Fruit fly (Drosophila melanogaster) whole organism, prepupa: Measurements from ENCODE around the gene axo.
A peak's percentile ranks its signal among the peaks of the same experiment; 100 is the strongest.

Experiments used
- Blimp-1 ChIP-seq: fragments of 200-800 bp; sonication (Bioruptor generic); optimal IDR thresholded peaks from 3 replicates; lab custom pipeline; 2017; ENCODE audit warnings: missing biosample characterization, missing genetic modification characterization, mild to moderate bottlenecking, moderate library complexity, missing genetic modification reagents
- CG10631 ChIP-seq: fragments of 200-800 bp; sonication (Bioruptor generic); optimal IDR thresholded peaks from 2 replicates; lab custom pipeline; 2016; ENCODE audit warnings: missing biosample characterization, missing genetic modification characterization
- CG11294 ChIP-seq: fragments of 200-800 bp; sonication (Bioruptor generic); IDR thresholded peaks from 2 replicates; pipeline ENCODE4 v1.3.6; 2022; ENCODE audit warnings: missing biosample characterization, missing genetic modification characterization
- CG11762 ChIP-seq: fragments of 200-800 bp; sonication (Bioruptor generic); optimal IDR thresholded peaks from 3 replicates; lab custom pipeline; 2016; ENCODE audit warnings: missing biosample characterization, missing genetic modification characterization; ENCODE audit not compliant: insufficient read depth
- CG11902 ChIP-seq: fragments of 200-800 bp; sonication (Bioruptor generic); optimal IDR thresholded peaks from 3 replicates; lab custom pipeline; 2016; ENCODE audit warnings: missing biosample characterization, missing genetic modification characterization
- CG15336 ChIP-seq: fragments of 200-800 bp; sonication (Bioruptor generic); IDR thresholded peaks from 2 replicates; pipeline ENCODE4 v1.3.6; 2022; ENCODE audit warnings: missing biosample characterization, missing genetic modification characterization
- CG1621 ChIP-seq: fragments of 200-800 bp; sonication (Bioruptor generic); optimal IDR thresholded peaks from 3 replicates; lab custom pipeline; 2018; ENCODE audit warnings: missing biosample characterization, mild to moderate bottlenecking, missing genetic modification characterization
- CG16779 ChIP-seq: fragments of 200-800 bp; sonication (Bioruptor generic); optimal IDR thresholded peaks from 3 replicates; lab custom pipeline; 2017; ENCODE audit warnings: missing biosample characterization, mild to moderate bottlenecking, missing genetic modification characterization
- CG3032 ChIP-seq: fragments of 200-800 bp; optimal IDR thresholded peaks from 2 replicates; lab custom pipeline; 2019; ENCODE audit warnings: missing biosample characterization, mild to moderate bottlenecking, missing genetic modification characterization, moderate library complexity
- CG31627 ChIP-seq: fragments of 200-800 bp; sonication (Bioruptor generic); optimal IDR thresholded peaks from 3 replicates; lab custom pipeline; 2016; ENCODE audit warnings: missing biosample characterization, missing genetic modification characterization
- CG32006 ChIP-seq: fragments of 200-800 bp; sonication (Bioruptor generic); optimal IDR thresholded peaks from 3 replicates; lab custom pipeline; 2017; ENCODE audit warnings: missing biosample characterization, mild to moderate bottlenecking, missing genetic modification characterization
- CG3919 ChIP-seq: fragments of 200-800 bp; sonication (Bioruptor generic); optimal IDR thresholded peaks from 3 replicates; lab custom pipeline; 2016; ENCODE audit warnings: missing biosample characterization, missing genetic modification characterization
- CG4318 ChIP-seq: fragments of 200-800 bp; sonication (Bioruptor generic); optimal IDR thresholded peaks from 3 replicates; lab custom pipeline; 2017; ENCODE audit warnings: missing biosample characterization, mild to moderate bottlenecking, missing genetic modification characterization
- CG6163 ChIP-seq: fragments of 200-800 bp; sonication (Bioruptor generic); IDR thresholded peaks from 3 replicates; pipeline ENCODE4 v1.3.6; 2022; ENCODE audit warnings: missing biosample characterization, missing genetic modification characterization
- CG6792 ChIP-seq: fragments of 200-800 bp; sonication (Bioruptor generic); optimal IDR thresholded peaks from 3 replicates; lab custom pipeline; 2016; ENCODE audit warnings: missing biosample characterization, missing genetic modification characterization
- CG6808 ChIP-seq: fragments of 200-800 bp; sonication (Bioruptor generic); optimal IDR thresholded peaks from 3 replicates; lab custom pipeline; 2017; ENCODE audit warnings: missing biosample characterization, missing genetic modification characterization, mild to moderate bottlenecking, moderate library complexity, missing genetic modification reagents
- CG6854 ChIP-seq: fragments of 200-800 bp; sonication (Bioruptor generic); optimal IDR thresholded peaks from 2 replicates; lab custom pipeline; 2017; ENCODE audit warnings: missing biosample characterization, mild to moderate bottlenecking, missing genetic modification characterization
- CG7368 ChIP-seq: fragments of 200-800 bp; sonication (Bioruptor generic); optimal IDR thresholded peaks from 3 replicates; lab custom pipeline; 2016; ENCODE audit warnings: missing biosample characterization, missing genetic modification characterization
- CG8319 ChIP-seq: fragments of 200-800 bp; sonication (Bioruptor generic); optimal IDR thresholded peaks from 3 replicates; lab custom pipeline; 2016; ENCODE audit warnings: missing biosample characterization, missing genetic modification characterization
- CG8632 ChIP-seq: fragments of 200-800 bp; sonication (Bioruptor generic); optimal IDR thresholded peaks from 3 replicates; lab custom pipeline; 2016; ENCODE audit warnings: missing biosample characterization, missing genetic modification characterization
- CG9139 ChIP-seq: fragments of 200-800 bp; sonication (Bioruptor generic); optimal IDR thresholded peaks from 3 replicates; lab custom pipeline; 2017; ENCODE audit warnings: missing biosample characterization, mild to moderate bottlenecking, missing genetic modification characterization
- Eip75B ChIP-seq: fragments of 200-800 bp; sonication (Bioruptor generic); optimal IDR thresholded peaks from 3 replicates; lab custom pipeline; 2016; ENCODE audit warnings: missing biosample characterization, missing genetic modification characterization
- Eip78C ChIP-seq: fragments of 200-800 bp; sonication (Bioruptor generic); peaks from one replicate; lab custom pipeline; 2016; ENCODE audit warnings: missing biosample characterization, missing genetic modification characterization
- Eip93F ChIP-seq: fragments of 200-800 bp; sonication (Bioruptor generic); optimal IDR thresholded peaks from 2 replicates; lab custom pipeline; 2016; ENCODE audit warnings: missing biosample characterization, mild to moderate bottlenecking, missing genetic modification characterization
- Ets21C ChIP-seq: fragments of 200-800 bp; sonication (Bioruptor generic); optimal IDR thresholded peaks from 3 replicates; lab custom pipeline; 2016; ENCODE audit warnings: missing biosample characterization, missing genetic modification characterization
- Gug ChIP-seq: fragments of 200-800 bp; sonication (Bioruptor generic); IDR thresholded peaks from 2 replicates; pipeline ENCODE4 v1.3.6; 2022; ENCODE audit warnings: missing biosample characterization, missing genetic modification characterization
- Hr39 ChIP-seq: fragments of 200-800 bp; sonication (Bioruptor generic); optimal IDR thresholded peaks from 2 replicates; lab custom pipeline; 2016; ENCODE audit warnings: missing biosample characterization, missing genetic modification characterization
- Hr4 ChIP-seq: fragments of 200-800 bp; sonication (Bioruptor generic); optimal IDR thresholded peaks from 3 replicates; lab custom pipeline; 2016; ENCODE audit warnings: missing biosample characterization, missing genetic modification characterization
- Lpt ChIP-seq: fragments of 200-800 bp; sonication (Bioruptor generic); optimal IDR thresholded peaks from 3 replicates; lab custom pipeline; 2016; ENCODE audit warnings: missing biosample characterization, missing genetic modification characterization
- Met ChIP-seq: fragments of 200-800 bp; sonication (Bioruptor generic); optimal IDR thresholded peaks from 3 replicates; lab custom pipeline; 2016; ENCODE audit warnings: missing biosample characterization, missing genetic modification characterization
- Sox14 ChIP-seq: fragments of 200-800 bp; sonication (Bioruptor generic); optimal IDR thresholded peaks from 3 replicates; lab custom pipeline; 2016; ENCODE audit warnings: missing biosample characterization, missing genetic modification characterization
- achi ChIP-seq: fragments of 200-800 bp; sonication (Bioruptor generic); optimal IDR thresholded peaks from 3 replicates; lab custom pipeline; 2016; ENCODE audit warnings: missing biosample characterization, missing genetic modification characterization
- acj6 ChIP-seq: fragments of 200-800 bp; sonication (Bioruptor generic); optimal IDR thresholded peaks from 3 replicates; lab custom pipeline; 2016; ENCODE audit warnings: missing biosample characterization, missing genetic modification characterization
- cyc ChIP-seq: fragments of 200-800 bp; sonication (Bioruptor generic); optimal IDR thresholded peaks from 3 replicates; lab custom pipeline; 2016; ENCODE audit warnings: missing biosample characterization, missing genetic modification characterization
- dac ChIP-seq: fragments of 200-800 bp; sonication (Bioruptor generic); optimal IDR thresholded peaks from 2 replicates; lab custom pipeline; 2017; ENCODE audit warnings: missing biosample characterization, mild to moderate bottlenecking, missing genetic modification characterization
- dsx ChIP-seq: fragments of 200-800 bp; optimal IDR thresholded peaks from 3 replicates; lab custom pipeline; 2019; ENCODE audit warnings: missing biosample characterization, mild to moderate bottlenecking, missing genetic modification characterization, moderate library complexity; ENCODE audit not compliant: poor library complexity, severe bottlenecking
- eg ChIP-seq: fragments of 200-800 bp; sonication (Bioruptor generic); IDR thresholded peaks from 3 replicates; pipeline ENCODE4 v1.3.6; 2022; ENCODE audit warnings: missing biosample characterization, missing genetic modification characterization
- esn ChIP-seq: fragments of 200-800 bp; sonication (Bioruptor generic); optimal IDR thresholded peaks from 2 replicates; lab custom pipeline; 2016; ENCODE audit warnings: missing biosample characterization, mild to moderate bottlenecking, missing genetic modification characterization, moderate library complexity
- fd85E ChIP-seq: fragments of 200-800 bp; sonication (Bioruptor generic); optimal IDR thresholded peaks from 3 replicates; lab custom pipeline; 2016; ENCODE audit warnings: missing biosample characterization, missing genetic modification characterization
- lz ChIP-seq: fragments of 200-800 bp; sonication (Bioruptor generic); optimal IDR thresholded peaks from 3 replicates; lab custom pipeline; 2016; ENCODE audit warnings: missing biosample characterization, missing genetic modification characterization
- net ChIP-seq: fragments of 200-800 bp; sonication (Bioruptor generic); optimal IDR thresholded peaks from 3 replicates; lab custom pipeline; 2016; ENCODE audit warnings: missing biosample characterization, missing genetic modification characterization
- salr ChIP-seq, 2 experiments: fragments of 200-800 bp; sonication (Bioruptor generic); optimal IDR thresholded peaks; 3 replicates each; lab custom pipeline; 2016 to 2018; ENCODE audit warnings: missing biosample characterization in 2 of 2, missing genetic modification characterization in 2 of 2, mild to moderate bottlenecking in 1 of 2
- spab ChIP-seq: fragments of 200-800 bp; sonication (Bioruptor generic); optimal IDR thresholded peaks from 2 replicates; lab custom pipeline; 2017; ENCODE audit warnings: missing biosample characterization, mild to moderate bottlenecking, missing genetic modification characterization, missing genetic modification reagents
- ss ChIP-seq, 2 experiments: fragments of 200-800 bp; sonication (Bioruptor generic); optimal IDR thresholded peaks; 2 replicates in 1 of 2; 3 replicates in 1 of 2; lab custom pipeline; 2017 to 2018; ENCODE audit warnings: mild to moderate bottlenecking in 2 of 2, missing biosample characterization in 2 of 2, missing genetic modification characterization in 2 of 2, moderate library complexity in 1 of 2
- svp ChIP-seq: fragments of 200-800 bp; sonication (Bioruptor generic); peaks from one replicate; lab custom pipeline; 2016; ENCODE audit warnings: missing biosample characterization, missing genetic modification characterization
- topi ChIP-seq: fragments of 200-800 bp; sonication (Bioruptor generic); optimal IDR thresholded peaks from 3 replicates; lab custom pipeline; 2016; ENCODE audit warnings: missing biosample characterization, missing genetic modification characterization
- vri ChIP-seq: fragments of 200-800 bp; sonication (Bioruptor generic); optimal IDR thresholded peaks from 3 replicates; lab custom pipeline; 2016; ENCODE audit warnings: missing biosample characterization, mild to moderate bottlenecking, missing genetic modification characterization

axo gene

DNA sequence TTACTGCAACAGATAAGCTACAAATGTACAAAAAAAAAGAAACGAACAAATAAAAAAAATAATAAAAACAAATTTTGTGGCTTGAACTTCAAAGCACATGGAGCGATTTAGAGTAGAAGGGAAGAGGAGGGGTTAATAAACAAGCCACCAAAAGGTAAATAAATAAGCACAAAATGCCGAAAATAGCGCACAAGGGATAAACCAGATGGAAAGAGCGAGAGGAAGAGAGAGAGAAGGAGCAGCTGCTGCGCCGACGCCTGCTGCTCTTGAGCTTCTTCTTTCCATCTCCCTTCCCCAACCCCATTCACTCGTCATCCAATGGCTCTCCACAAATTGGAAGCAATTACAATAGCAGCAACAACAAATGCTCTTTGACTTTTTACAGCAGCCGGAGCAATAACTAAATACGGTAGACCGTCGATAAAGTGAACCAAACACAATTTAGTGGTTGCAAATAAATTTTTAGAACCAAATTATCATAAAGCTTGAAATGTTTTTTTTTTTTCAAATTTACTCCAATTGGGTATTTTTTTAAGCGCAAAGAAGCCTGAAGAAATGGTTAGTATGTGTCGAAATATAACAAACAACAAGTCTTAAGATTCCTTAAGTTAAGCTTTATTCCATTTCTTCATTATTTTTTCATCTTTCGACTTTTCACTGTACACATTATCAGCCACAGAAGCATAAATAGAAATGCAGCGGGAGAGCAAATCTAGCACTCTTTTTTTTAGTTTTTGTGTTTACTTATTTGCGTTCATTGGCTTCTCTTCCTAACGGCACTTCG is 62.6 kb downstream of the axo start (continued):
- TF ChIP-seq dsx (GFP tag; lab: Kevin White, UChicago) (peak; percentile 44), Met (GFP tag; lab: Kevin White, UChicago) (peak; percentile 75), CG1621 (tag; lab: Kevin White, UChicago) (peak; percentile 68), Eip75B (GFP tag; lab: Kevin White, UChicago) (peak; percentile 78), salr (GFP tag; optimal IDR thresholded peaks at IDR 0.05; lab: Kevin White, UChicago) (peak; percentile 67 to 94), CG15336 (GFP tag; lab: Robert Waterston, UW) (peak; percentile 95), net (GFP tag; lab: Kevin White, UChicago) (peak; percentile 88), CG6808 (GFP tag; lab: Kevin White, UChicago) (peak; percentile 86), Gug (peak; percentile 92), CG16779 (peak; percentile 60), dac (peak; percentile 84), CG11762 (GFP tag; lab: Kevin White, UChicago) (peak; percentile 85), ss (GFP tag; optimal IDR thresholded peaks at IDR 0.05; lab: Kevin White, UChicago) (peak; percentile 79 to 81), CG4318 (GFP tag; lab: Kevin White, UChicago) (peak; percentile 91), topi (GFP tag; lab: Kevin White, UChicago) (peak; percentile 82), Eip93F (GFP tag; lab: Kevin White, UChicago) (no peak), spab (peak; percentile 80), CG6163 (peak; percentile 84; the same call in 2 of the 3 replicates), Eip78C (GFP tag; lab: Kevin White, UChicago) (peak; percentile 97), eg (GFP tag; lab: Robert Waterston, UW) (peak; percentile 93), CG8319 (GFP tag; lab: Kevin White, UChicago) (peak; percentile 63)
- TF ChIP-seq, all 60 proteins: peak for 57

- TF ChIP-seq CG31627 (GFP tag; lab: Kevin White, UChicago) (peak; percentile 34), Blimp-1 (GFP tag; lab: Kevin White, UChicago) (no peak), achi (GFP tag; lab: Kevin White, UChicago) (peak; percentile 39), CG6792 (GFP tag; lab: Kevin White, UChicago) (peak; percentile 27), CG4318 (GFP tag; lab: Kevin White, UChicago) (peak; percentile 69), Hr4 (peak; percentile 83), eg (GFP tag; lab: Robert Waterston, UW) (peak; percentile 63), CG6163 (peak; percentile 54; the same call in 2 of the 3 replicates), lz (GFP tag; lab: Kevin White, UChicago) (peak; percentile 22), Gug (peak; percentile 56), dac (no peak), acj6 (GFP tag; lab: Kevin White, UChicago) (peak; percentile 69), CG9139 (GFP tag; lab: Kevin White, UChicago) (no peak), CG11762 (GFP tag; lab: Kevin White, UChicago) (no peak), esn (GFP tag; lab: Kevin White, UChicago) (peak; percentile 26), svp (peak; percentile 79), Lpt (GFP tag; lab: Kevin White, UChicago) (peak; percentile 41), CG7368 (GFP tag; lab: Kevin White, UChicago) (peak; percentile 55), CG11294 (GFP tag; lab: Robert Waterston, UW) (0 out of 2 replicates have a peak, but pooled peaks have one; percentile 20), CG8632 (GFP tag; lab: Kevin White, UChicago) (peak; percentile 44), spab (peak; percentile 57), CG6854 (GFP tag; lab: Kevin White, UChicago) (no peak), CG3919 (GFP tag; lab: Kevin White, UChicago) (peak; percentile 52), fd85E (no peak), CG1621 (tag; lab: Kevin White, UChicago) (peak; percentile 40), vri (no peak), CG3032 (tag; lab: Kevin White, UChicago) (peak; percentile 64), cyc (peak; percentile 32), CG32006 (peak; percentile 85), Ets21C (GFP tag; lab: Kevin White, UChicago) (no peak), Eip93F (GFP tag; lab: Kevin White, UChicago) (no peak), CG11902 (peak; percentile 12), Hr39 (peak; percentile 43), Sox14 (GFP tag; lab: Kevin White, UChicago) (peak; percentile 32), CG10631 (peak; percentile 54), CG8319 (GFP tag; lab: Kevin White, UChicago) (no peak)
Observed at dm6 chr3L:4623870-4624269, 63.2 kb downstream of the axo start.
